Worm (Caenorhabditis elegans) whole organism, L4 larva: ENCODE measurements around the gene F14H12.2.
"Not testable (repeated sequence)": the region's sequence is repeated elsewhere in the genome, so short reads cannot be mapped to it uniquely, and the experiment has no call there.

Experiments
- F44E2.7 ChIP-seq: fragments of 200-800 bp; sonication (Bioruptor generic); IDR thresholded peaks from 2 replicates; pipeline ENCODE4 v2.1.2; 2022; ENCODE audit warnings: missing genetic modification characterization, missing compliant biosample characterization
- R02D3.7 ChIP-seq: fragments of 150-350 bp; sonication (generic microtip); optimal IDR thresholded peaks from 3 replicates; lab custom pipeline; 2014; ENCODE audit warnings: missing biosample characterization, missing genetic modification characterization
- T26A8.4 ChIP-seq: fragments of 200-800 bp; sonication (Bioruptor generic); IDR thresholded peaks from 2 replicates; pipeline ENCODE4 v1.3.6; 2022; ENCODE audit warnings: missing genetic modification characterization, missing compliant biosample characterization
- Y48G9A.11 ChIP-seq: fragments of 200-800 bp; sonication (Bioruptor generic); IDR thresholded peaks from 2 replicates; pipeline ENCODE4 v1.3.6; 2022; ENCODE audit warnings: missing genetic modification reagents, missing genetic modification characterization, missing compliant biosample characterization
- ZK337.2 ChIP-seq: fragments of 200-800 bp; sonication (Bioruptor generic); IDR thresholded peaks from 2 replicates; pipeline ENCODE4 v1.3.6; 2022; ENCODE audit warnings: missing genetic modification reagents, missing genetic modification characterization, missing compliant biosample characterization
- aly-2 ChIP-seq: sonication (generic microtip); optimal IDR thresholded peaks from 2 replicates; lab custom pipeline; 2018; ENCODE audit warnings: missing biosample characterization, missing genetic modification characterization
- ama-1 ChIP-seq: fragments of 150-350 bp; optimal IDR thresholded peaks from 2 replicates; lab custom pipeline; 2014; ENCODE audit warnings: inconsistent platforms, mixed read lengths
- attf-4 ChIP-seq: sonication (generic microtip); optimal IDR thresholded peaks from 3 replicates; lab custom pipeline; 2017; ENCODE audit warnings: missing biosample characterization, missing genetic modification characterization
- ceh-20 ChIP-seq: fragments of 200-800 bp; sonication (Bioruptor generic); IDR thresholded peaks from 2 replicates; pipeline ENCODE4 v1.3.6; 2022; ENCODE audit warnings: missing genetic modification reagents, missing genetic modification characterization, missing compliant biosample characterization
- ceh-62 ChIP-seq: sonication (generic microtip); optimal IDR thresholded peaks from 2 replicates; lab custom pipeline; 2017; ENCODE audit warnings: missing biosample characterization, missing genetic modification characterization
- ceh-82 ChIP-seq: sonication (generic microtip); optimal IDR thresholded peaks from 2 replicates; lab custom pipeline; 2017; ENCODE audit warnings: missing biosample characterization, missing genetic modification characterization
- ctbp-1 ChIP-seq: fragments of 200-800 bp; sonication (Bioruptor generic); IDR thresholded peaks from 2 replicates; pipeline ENCODE4 v1.3.6; 2022; ENCODE audit warnings: missing genetic modification reagents, missing genetic modification characterization, missing compliant biosample characterization
- dmd-6 ChIP-seq: fragments of 200-800 bp; sonication (Bioruptor generic); IDR thresholded peaks from 2 replicates; pipeline ENCODE4 v1.3.6; 2022; ENCODE audit warnings: missing genetic modification reagents, missing genetic modification characterization, missing compliant biosample characterization
- egl-43 ChIP-seq: fragments of 200-800 bp; sonication (Bioruptor generic); IDR thresholded peaks from 2 replicates; pipeline ENCODE4 v1.3.6; 2022; ENCODE audit warnings: missing genetic modification reagents, missing genetic modification characterization, missing compliant biosample characterization
- fkh-10 ChIP-seq: fragments of 150-350 bp; optimal IDR thresholded peaks from 2 replicates; lab custom pipeline; 2014; ENCODE audit warnings: missing biosample characterization, missing genetic modification reagents, missing genetic modification characterization
- hlh-11 ChIP-seq: fragments of 200-800 bp; sonication (Bioruptor generic); optimal IDR thresholded peaks from 2 replicates; lab custom pipeline; 2018; ENCODE audit warnings: mild to moderate bottlenecking, missing genetic modification characterization, missing compliant biosample characterization
- hmg-1.1 ChIP-seq: fragments of 200-800 bp; sonication (Bioruptor generic); IDR thresholded peaks from 2 replicates; pipeline ENCODE4 v1.3.6; 2022; ENCODE audit warnings: missing genetic modification reagents, missing genetic modification characterization, missing compliant biosample characterization
- jun-1 ChIP-seq: fragments of 150-350 bp; optimal IDR thresholded peaks from 2 replicates; lab custom pipeline; 2014; ENCODE audit warnings: missing biosample characterization, missing genetic modification reagents, missing genetic modification characterization
- lim-7 ChIP-seq: fragments of 200-800 bp; sonication (Bioruptor generic); IDR thresholded peaks from 2 replicates; pipeline ENCODE4 v1.3.6; 2022; ENCODE audit warnings: missing genetic modification characterization, missing compliant biosample characterization
- lin-1 ChIP-seq: fragments of 200-800 bp; sonication (Bioruptor generic); IDR thresholded peaks from 2 replicates; pipeline ENCODE4 v1.3.6; 2022; ENCODE audit warnings: missing genetic modification reagents, missing genetic modification characterization, missing compliant biosample characterization
- lin-13 ChIP-seq: fragments of 150-350 bp; optimal IDR thresholded peaks from 2 replicates; lab custom pipeline; 2014; ENCODE audit warnings: missing biosample characterization, missing genetic modification reagents, missing genetic modification characterization
- lin-15B ChIP-seq: fragments of 150-350 bp; sonication (generic microtip); optimal IDR thresholded peaks from 3 replicates; lab custom pipeline; 2014; ENCODE audit warnings: missing biosample characterization, missing genetic modification characterization
- lin-29 ChIP-seq: fragments of 200-800 bp; sonication (Bioruptor generic); IDR thresholded peaks from 2 replicates; pipeline ENCODE4 v1.3.6; 2022; ENCODE audit warnings: missing genetic modification reagents, missing genetic modification characterization, missing compliant biosample characterization
- lin-39 ChIP-seq: fragments of 150-350 bp; optimal IDR thresholded peaks from 2 replicates; lab custom pipeline; 2014; ENCODE audit warnings: missing biosample characterization, missing genetic modification reagents, missing genetic modification characterization
- lsy-2 ChIP-seq, 2 experiments: fragments of 150-350 bp in 1 of 2; sonication (generic microtip) in 1 of 2; optimal IDR thresholded peaks; 2 replicates each; lab custom pipeline; 2014 to 2017; ENCODE audit warnings: missing biosample characterization in 2 of 2, missing genetic modification characterization in 2 of 2
- madf-5 ChIP-seq, 2 experiments: fragments of 200-800 bp; sonication (Bioruptor generic); IDR thresholded peaks; 2 replicates each; pipeline ENCODE4 v1.3.6; 2022; ENCODE audit warnings: missing compliant biosample characterization in 2 of 2, missing genetic modification characterization in 2 of 2
- madf-9 ChIP-seq: fragments of 200-800 bp; sonication (Bioruptor generic); conservative IDR thresholded peaks from 2 replicates; pipeline ENCODE4 v1.3.6; 2022; ENCODE audit warnings: missing genetic modification reagents, missing genetic modification characterization, missing compliant biosample characterization
- mep-1 ChIP-seq: fragments of 150-350 bp; sonication (generic microtip); optimal IDR thresholded peaks from 3 replicates; lab custom pipeline; 2014; ENCODE audit warnings: missing biosample characterization, missing genetic modification characterization
- nhr-11 ChIP-seq: fragments of 150-350 bp; optimal IDR thresholded peaks from 2 replicates; lab custom pipeline; 2014; ENCODE audit warnings: missing biosample characterization, missing genetic modification characterization
- nhr-237 ChIP-seq: sonication (generic microtip); optimal IDR thresholded peaks from 2 replicates; lab custom pipeline; 2017; ENCODE audit warnings: missing biosample characterization, missing genetic modification characterization
- nhr-41 ChIP-seq: fragments of 200-800 bp; sonication (Bioruptor generic); IDR thresholded peaks from 2 replicates; pipeline ENCODE4 v1.3.6; 2022; ENCODE audit warnings: missing genetic modification reagents, missing genetic modification characterization, missing compliant biosample characterization
- nhr-48 ChIP-seq: sonication (generic microtip); optimal IDR thresholded peaks from 2 replicates; lab custom pipeline; 2016; ENCODE audit warnings: mild to moderate bottlenecking, missing genetic modification characterization, missing compliant biosample characterization
- nhr-6 ChIP-seq: fragments of 150-350 bp; optimal IDR thresholded peaks from 2 replicates; lab custom pipeline; 2014; ENCODE audit warnings: missing biosample characterization, missing genetic modification characterization
- nhr-77 ChIP-seq: fragments of 150-350 bp; optimal IDR thresholded peaks from 2 replicates; lab custom pipeline; 2014; ENCODE audit warnings: missing biosample characterization, missing genetic modification characterization
- php-3 ChIP-seq: fragments of 200-800 bp; sonication (Bioruptor generic); IDR thresholded peaks from 2 replicates; pipeline ENCODE4 v1.3.6; 2022; ENCODE audit warnings: missing genetic modification reagents, missing genetic modification characterization, missing compliant biosample characterization
- pqm-1 ChIP-seq: sonication (generic microtip); optimal IDR thresholded peaks from 2 replicates; lab custom pipeline; 2017; ENCODE audit warnings: missing biosample characterization, missing genetic modification characterization
- saeg-2 ChIP-seq: fragments of 200-800 bp; sonication (Bioruptor generic); IDR thresholded peaks from 2 replicates; pipeline ENCODE4 v1.3.6; 2022; ENCODE audit warnings: missing genetic modification reagents, missing genetic modification characterization, missing compliant biosample characterization
- sdz-12 ChIP-seq: fragments of 200-800 bp; sonication (Bioruptor generic); optimal IDR thresholded peaks from 2 replicates; lab custom pipeline; 2018; ENCODE audit warnings: mild to moderate bottlenecking, missing genetic modification characterization, missing compliant biosample characterization
- spr-3 ChIP-seq: fragments of 200-800 bp; sonication (Bioruptor generic); optimal IDR thresholded peaks from 2 replicates; lab custom pipeline; 2018; ENCODE audit warnings: mild to moderate bottlenecking, missing genetic modification characterization, missing compliant biosample characterization
- unc-62 ChIP-seq, 3 experiments: fragments of 150-350 bp in 1 of 3; sonication (generic microtip); optimal IDR thresholded peaks in 2 of 3; peaks in 1 of 3; 1 replicate in 1 of 3; 2 replicates in 2 of 3; lab custom pipeline; 2014 to 2017; ENCODE audit warnings: missing biosample characterization in 3 of 3, missing genetic modification characterization in 3 of 3, missing genetic modification reagents in 3 of 3, missing genotype in 1 of 3
- zfp-2 ChIP-seq: sonication (generic microtip); optimal IDR thresholded peaks from 2 replicates; lab custom pipeline; 2016; ENCODE audit warnings: mild to moderate bottlenecking, missing genetic modification characterization, missing compliant biosample characterization
- zip-2 ChIP-seq: fragments of 150-350 bp; optimal IDR thresholded peaks from 2 replicates; lab custom pipeline; 2014; ENCODE audit warnings: missing biosample characterization, missing genetic modification characterization
- ztf-11 ChIP-seq: fragments of 150-350 bp; optimal IDR thresholded peaks from 2 replicates; lab custom pipeline; 2014; ENCODE audit warnings: missing biosample characterization, missing genetic modification characterization

F14H12.2 gene

DNA sequence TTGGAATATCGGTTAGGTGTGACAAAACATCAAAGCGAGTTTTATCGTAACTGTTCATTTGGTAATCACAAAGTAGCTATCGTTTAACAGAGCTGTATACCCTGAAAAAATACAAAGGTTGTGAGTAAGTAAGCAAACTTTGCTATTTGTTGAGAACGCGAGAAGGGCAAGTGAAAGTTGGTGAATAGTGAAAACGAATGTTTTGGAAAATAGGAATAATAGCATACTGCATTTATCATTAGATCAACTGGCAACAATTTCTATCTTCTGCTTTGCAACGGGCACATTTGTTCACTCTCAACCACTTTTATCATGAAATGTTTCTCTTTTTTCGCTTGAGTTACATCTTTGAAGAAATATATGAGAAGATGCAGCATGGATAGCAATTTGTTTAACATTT is 21.5 kb upstream of the F14H12.2 start, which contains the start of gene C24A8.5:
TSS of gene C24A8.5 (minus strand) at position 101 of the 400 bp plus-strand sequence.
- TF ChIP-seq nhr-11 (tag; lab: Kevin White, UChicago) = no peak
- TF ChIP-seq zip-2 (tag; lab: Kevin White, UChicago) = no peak
- TF ChIP-seq jun-1 (tag; lab: Kevin White, UChicago) = no peak
- no peak for TF ChIP-seq lsy-2 (tag; optimal IDR thresholded peaks at IDR 0.05; lab: Kevin White, UChicago)
- TF ChIP-seq sdz-12 (GFP tag; lab: Kevin White, UChicago) = no peak
- no peak for TF ChIP-seq pqm-1 (tag; lab: Kevin White, UChicago)
- no peak for TF ChIP-seq ceh-20 (GFP tag; lab: Robert Waterston, UW)
- TF ChIP-seq aly-2 (tag; lab: Kevin White, UChicago) = no peak
- no peak for TF ChIP-seq madf-5 (GFP tag; IDR thresholded peaks at IDR 0.05; lab: Robert Waterston, UW)
- no peak for TF ChIP-seq attf-4 (tag; lab: Kevin White, UChicago)
- TF ChIP-seq nhr-237 (tag; lab: Kevin White, UChicago) = no peak
- no peak for TF ChIP-seq lim-7 (GFP tag; lab: Robert Waterston, UW)
- no peak for TF ChIP-seq ZK337.2 (GFP tag; lab: Robert Waterston, UW)
- TF ChIP-seq saeg-2 (GFP tag; lab: Robert Waterston, UW) = no peak
- TF ChIP-seq unc-62 (GFP tag; optimal IDR thresholded peaks at IDR 0.05 in 1 of 2; lab: Kevin White, UChicago) = no peak
- TF ChIP-seq unc-62 (tag; optimal IDR thresholded peaks at IDR 0.05; lab: Kevin White, UChicago) = no peak
- TF ChIP-seq T26A8.4 (GFP tag; lab: Robert Waterston, UW) = no peak
- TF ChIP-seq nhr-6 = no peak
- no peak for TF ChIP-seq spr-3 (GFP tag; lab: Kevin White, UChicago)
- TF ChIP-seq fkh-10 (GFP tag; lab: Kevin White, UChicago) = no peak

DNA sequence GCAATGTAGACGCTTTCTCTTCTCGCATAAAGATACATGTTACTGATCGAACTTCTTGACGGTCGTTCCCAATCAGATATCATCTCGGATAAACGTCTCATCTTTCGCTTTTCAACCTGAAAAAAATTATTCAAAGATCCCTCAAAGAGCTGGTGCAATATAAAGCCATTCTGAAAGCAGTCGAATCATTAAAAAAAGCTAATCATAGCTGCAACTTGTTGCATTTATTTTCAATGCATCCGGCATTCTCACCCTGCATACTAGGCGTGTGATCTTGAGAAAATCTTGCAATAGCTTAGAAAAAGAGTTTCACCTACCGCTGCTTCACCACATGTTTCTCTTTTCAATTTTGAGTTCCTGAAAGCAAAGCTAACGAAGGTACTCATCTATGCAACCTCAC is 18.0 kb upstream of the F14H12.2 start, which contains the start of gene C24A8.6:
TSS of gene C24A8.6 (minus strand) at position 101 of the 400 bp plus-strand sequence.
- TF ChIP-seq nhr-48 (tag; lab: Kevin White, UChicago); ctbp-1; ceh-62 (tag; lab: Kevin White, UChicago): not testable (repeated sequence)

DNA sequence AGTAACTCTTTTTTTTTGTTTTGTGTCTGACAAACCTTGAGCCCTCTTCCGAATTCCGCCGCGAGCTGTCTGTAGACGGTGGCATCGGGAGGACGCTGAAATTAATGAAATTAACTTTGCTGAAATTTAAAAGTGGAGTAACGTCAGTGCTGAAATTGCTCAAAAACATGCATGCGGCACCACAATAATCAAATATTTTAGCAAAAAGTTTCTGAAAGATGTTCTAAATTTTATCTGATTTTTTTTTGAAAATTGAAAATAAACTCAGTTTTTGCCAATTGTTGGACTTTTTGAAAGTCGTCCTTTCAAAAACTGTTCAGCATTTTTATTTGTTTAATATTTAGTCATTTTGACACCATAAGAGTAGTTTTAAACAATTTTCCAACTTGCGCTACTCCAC is 14.3 kb upstream of the F14H12.2 start, which contains the start of gene cst-2:
TSS of gene cst-2 (minus strand) at position 101 of the 400 bp plus-strand sequence.
- not testable (repeated sequence) for TF ChIP-seq lin-15B (tag; lab: Kevin White, UChicago); hmg-1.1 (GFP tag; lab: Robert Waterston, UW); lin-39

DNA sequence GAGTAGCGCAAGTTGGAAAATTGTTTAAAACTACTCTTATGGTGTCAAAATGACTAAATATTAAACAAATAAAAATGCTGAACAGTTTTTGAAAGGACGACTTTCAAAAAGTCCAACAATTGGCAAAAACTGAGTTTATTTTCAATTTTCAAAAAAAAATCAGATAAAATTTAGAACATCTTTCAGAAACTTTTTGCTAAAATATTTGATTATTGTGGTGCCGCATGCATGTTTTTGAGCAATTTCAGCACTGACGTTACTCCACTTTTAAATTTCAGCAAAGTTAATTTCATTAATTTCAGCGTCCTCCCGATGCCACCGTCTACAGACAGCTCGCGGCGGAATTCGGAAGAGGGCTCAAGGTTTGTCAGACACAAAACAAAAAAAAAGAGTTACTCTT is 11.0 kb upstream of the F14H12.2 start, which contains the start of gene cst-1:
TSS of gene cst-1 (plus strand) at position 301 of the 400 bp plus-strand sequence.
- not testable (repeated sequence) for TF ChIP-seq mep-1; lin-1 (GFP tag; lab: Robert Waterston, UW); saeg-2 (GFP tag; lab: Robert Waterston, UW)

DNA sequence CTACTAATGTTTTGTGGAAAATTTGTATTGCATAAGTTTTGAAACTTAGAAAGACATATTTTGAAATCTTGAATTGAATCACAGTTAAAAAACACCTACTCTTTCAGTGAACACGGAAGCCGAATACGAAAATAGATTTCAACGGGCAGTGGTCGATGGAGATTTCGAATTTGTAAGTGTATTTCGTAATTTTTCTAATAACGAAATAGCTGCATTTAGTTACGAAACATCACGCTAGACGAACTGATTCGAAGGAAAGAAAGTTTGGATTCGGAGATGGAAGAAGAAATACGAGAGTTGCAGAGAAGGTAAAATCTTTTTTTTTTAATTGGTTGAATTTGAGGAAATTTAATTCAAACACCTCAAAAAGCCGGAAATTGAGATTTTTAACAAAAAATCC is 7.6 kb upstream of the F14H12.2 start:
- TF ChIP-seq php-3 (GFP tag; lab: Robert Waterston, UW) = no peak
- no peak for TF ChIP-seq lin-29 (GFP tag; lab: Robert Waterston, UW)
- no peak for TF ChIP-seq ztf-11 (tag; lab: Kevin White, UChicago)
- TF ChIP-seq madf-9 (GFP tag; lab: Robert Waterston, UW) = no peak
- TF ChIP-seq R02D3.7 (tag; lab: Kevin White, UChicago) = no peak
- no peak for TF ChIP-seq ama-1 (lab: Kevin White, UChicago)
- no peak for TF ChIP-seq mep-1
- no peak for TF ChIP-seq ceh-82 (tag; lab: Kevin White, UChicago)
- no peak for TF ChIP-seq F44E2.7 (GFP tag; lab: Robert Waterston, UW)
- TF ChIP-seq lin-13 (GFP tag; lab: Kevin White, UChicago) = no peak
- TF ChIP-seq nhr-77 = no peak
- TF ChIP-seq dmd-6 = no peak
- TF ChIP-seq hlh-11 (tag; lab: Kevin White, UChicago) = no peak
- TF ChIP-seq nhr-6 = no peak
- TF ChIP-seq T26A8.4 (GFP tag; lab: Robert Waterston, UW) = no peak
- no peak for TF ChIP-seq egl-43 (GFP tag; lab: Robert Waterston, UW)
- no peak for TF ChIP-seq nhr-41 (GFP tag; lab: Robert Waterston, UW)
- no peak for TF ChIP-seq Y48G9A.11
- no peak for TF ChIP-seq ZK337.2 (GFP tag; lab: Robert Waterston, UW)
- no peak for TF ChIP-seq zfp-2 (tag; lab: Kevin White, UChicago)
